Fruit fly (Drosophila melanogaster) whole organism, prepupa: Measurements from ENCODE around the gene Hasp.
A peak's percentile ranks its signal among the peaks of the same experiment; 100 is the strongest.

Experiments
- Blimp-1 ChIP-seq: fragments of 200-800 bp; sonication (Bioruptor generic); optimal IDR thresholded peaks from 3 replicates; lab custom pipeline; 2017; ENCODE audit warnings: missing biosample characterization, missing genetic modification characterization, mild to moderate bottlenecking, moderate library complexity, missing genetic modification reagents
- CG10669 ChIP-seq: fragments of 200-800 bp; sonication (Bioruptor generic); optimal IDR thresholded peaks from 3 replicates; lab custom pipeline; 2018; ENCODE audit warnings: missing biosample characterization, mild to moderate bottlenecking, missing genetic modification characterization, moderate library complexity
- CG11762 ChIP-seq: fragments of 200-800 bp; sonication (Bioruptor generic); optimal IDR thresholded peaks from 3 replicates; lab custom pipeline; 2016; ENCODE audit warnings: missing biosample characterization, missing genetic modification characterization; ENCODE audit not compliant: insufficient read depth
- CG11902 ChIP-seq: fragments of 200-800 bp; sonication (Bioruptor generic); optimal IDR thresholded peaks from 3 replicates; lab custom pipeline; 2016; ENCODE audit warnings: missing biosample characterization, missing genetic modification characterization
- CG15336 ChIP-seq: fragments of 200-800 bp; sonication (Bioruptor generic); IDR thresholded peaks from 2 replicates; pipeline ENCODE4 v1.3.6; 2022; ENCODE audit warnings: missing biosample characterization, missing genetic modification characterization
- CG1621 ChIP-seq: fragments of 200-800 bp; sonication (Bioruptor generic); optimal IDR thresholded peaks from 3 replicates; lab custom pipeline; 2018; ENCODE audit warnings: missing biosample characterization, mild to moderate bottlenecking, missing genetic modification characterization
- CG3032 ChIP-seq: fragments of 200-800 bp; optimal IDR thresholded peaks from 2 replicates; lab custom pipeline; 2019; ENCODE audit warnings: missing biosample characterization, mild to moderate bottlenecking, missing genetic modification characterization, moderate library complexity
- CG31627 ChIP-seq: fragments of 200-800 bp; sonication (Bioruptor generic); optimal IDR thresholded peaks from 3 replicates; lab custom pipeline; 2016; ENCODE audit warnings: missing biosample characterization, missing genetic modification characterization
- CG32006 ChIP-seq: fragments of 200-800 bp; sonication (Bioruptor generic); optimal IDR thresholded peaks from 3 replicates; lab custom pipeline; 2017; ENCODE audit warnings: missing biosample characterization, mild to moderate bottlenecking, missing genetic modification characterization
- CG34406 ChIP-seq: fragments of 200-800 bp; sonication (Bioruptor generic); optimal IDR thresholded peaks from 3 replicates; lab custom pipeline; 2016; ENCODE audit warnings: missing biosample characterization, missing genetic modification characterization
- CG3919 ChIP-seq: fragments of 200-800 bp; sonication (Bioruptor generic); optimal IDR thresholded peaks from 3 replicates; lab custom pipeline; 2016; ENCODE audit warnings: missing biosample characterization, missing genetic modification characterization
- CG4318 ChIP-seq: fragments of 200-800 bp; sonication (Bioruptor generic); optimal IDR thresholded peaks from 3 replicates; lab custom pipeline; 2017; ENCODE audit warnings: missing biosample characterization, mild to moderate bottlenecking, missing genetic modification characterization
- CG6163 ChIP-seq: fragments of 200-800 bp; sonication (Bioruptor generic); IDR thresholded peaks from 3 replicates; pipeline ENCODE4 v1.3.6; 2022; ENCODE audit warnings: missing biosample characterization, missing genetic modification characterization
- CG6792 ChIP-seq: fragments of 200-800 bp; sonication (Bioruptor generic); optimal IDR thresholded peaks from 3 replicates; lab custom pipeline; 2016; ENCODE audit warnings: missing biosample characterization, missing genetic modification characterization
- CG6808 ChIP-seq: fragments of 200-800 bp; sonication (Bioruptor generic); optimal IDR thresholded peaks from 3 replicates; lab custom pipeline; 2017; ENCODE audit warnings: missing biosample characterization, missing genetic modification characterization, mild to moderate bottlenecking, moderate library complexity, missing genetic modification reagents
- CG6854 ChIP-seq: fragments of 200-800 bp; sonication (Bioruptor generic); optimal IDR thresholded peaks from 2 replicates; lab custom pipeline; 2017; ENCODE audit warnings: missing biosample characterization, mild to moderate bottlenecking, missing genetic modification characterization
- CG7368 ChIP-seq: fragments of 200-800 bp; sonication (Bioruptor generic); optimal IDR thresholded peaks from 3 replicates; lab custom pipeline; 2016; ENCODE audit warnings: missing biosample characterization, missing genetic modification characterization
- CG8119 ChIP-seq: fragments of 200-800 bp; sonication (Bioruptor generic); IDR thresholded peaks from 3 replicates; pipeline ENCODE4 v1.3.6; 2022; ENCODE audit warnings: missing biosample characterization, missing genetic modification characterization
- CG8319 ChIP-seq: fragments of 200-800 bp; sonication (Bioruptor generic); optimal IDR thresholded peaks from 3 replicates; lab custom pipeline; 2016; ENCODE audit warnings: missing biosample characterization, missing genetic modification characterization
- CG8632 ChIP-seq: fragments of 200-800 bp; sonication (Bioruptor generic); optimal IDR thresholded peaks from 3 replicates; lab custom pipeline; 2016; ENCODE audit warnings: missing biosample characterization, missing genetic modification characterization
- CG9139 ChIP-seq: fragments of 200-800 bp; sonication (Bioruptor generic); optimal IDR thresholded peaks from 3 replicates; lab custom pipeline; 2017; ENCODE audit warnings: missing biosample characterization, mild to moderate bottlenecking, missing genetic modification characterization
- Eip75B ChIP-seq: fragments of 200-800 bp; sonication (Bioruptor generic); optimal IDR thresholded peaks from 3 replicates; lab custom pipeline; 2016; ENCODE audit warnings: missing biosample characterization, missing genetic modification characterization
- Eip78C ChIP-seq: fragments of 200-800 bp; sonication (Bioruptor generic); peaks from one replicate; lab custom pipeline; 2016; ENCODE audit warnings: missing biosample characterization, missing genetic modification characterization
- Eip93F ChIP-seq: fragments of 200-800 bp; sonication (Bioruptor generic); optimal IDR thresholded peaks from 2 replicates; lab custom pipeline; 2016; ENCODE audit warnings: missing biosample characterization, mild to moderate bottlenecking, missing genetic modification characterization
- Ets21C ChIP-seq: fragments of 200-800 bp; sonication (Bioruptor generic); optimal IDR thresholded peaks from 3 replicates; lab custom pipeline; 2016; ENCODE audit warnings: missing biosample characterization, missing genetic modification characterization
- Ets96B ChIP-seq: fragments of 200-800 bp; optimal IDR thresholded peaks from 2 replicates; lab custom pipeline; 2019; ENCODE audit warnings: missing biosample characterization, mild to moderate bottlenecking, missing genetic modification characterization, moderate library complexity
- Gug ChIP-seq: fragments of 200-800 bp; sonication (Bioruptor generic); IDR thresholded peaks from 2 replicates; pipeline ENCODE4 v1.3.6; 2022; ENCODE audit warnings: missing biosample characterization, missing genetic modification characterization
- Hr38 ChIP-seq: sonication (Bioruptor generic); optimal IDR thresholded peaks from 2 replicates; lab custom pipeline; 2016; ENCODE audit warnings: missing biosample characterization, missing genetic modification characterization
- Hr39 ChIP-seq: fragments of 200-800 bp; sonication (Bioruptor generic); optimal IDR thresholded peaks from 2 replicates; lab custom pipeline; 2016; ENCODE audit warnings: missing biosample characterization, missing genetic modification characterization
- Hr4 ChIP-seq: fragments of 200-800 bp; sonication (Bioruptor generic); optimal IDR thresholded peaks from 3 replicates; lab custom pipeline; 2016; ENCODE audit warnings: missing biosample characterization, missing genetic modification characterization
- Lpt ChIP-seq: fragments of 200-800 bp; sonication (Bioruptor generic); optimal IDR thresholded peaks from 3 replicates; lab custom pipeline; 2016; ENCODE audit warnings: missing biosample characterization, missing genetic modification characterization
- Met ChIP-seq: fragments of 200-800 bp; sonication (Bioruptor generic); optimal IDR thresholded peaks from 3 replicates; lab custom pipeline; 2016; ENCODE audit warnings: missing biosample characterization, missing genetic modification characterization
- OdsH ChIP-seq: fragments of 200-800 bp; sonication (Bioruptor generic); optimal IDR thresholded peaks from 3 replicates; lab custom pipeline; 2016; ENCODE audit warnings: missing biosample characterization, missing genetic modification characterization
- Sox102F ChIP-seq: fragments of 200-800 bp; sonication (Bioruptor generic); optimal IDR thresholded peaks from 2 replicates; lab custom pipeline; 2016; ENCODE audit warnings: missing biosample characterization, mild to moderate bottlenecking, missing genetic modification characterization
- Sox14 ChIP-seq: fragments of 200-800 bp; sonication (Bioruptor generic); optimal IDR thresholded peaks from 3 replicates; lab custom pipeline; 2016; ENCODE audit warnings: missing biosample characterization, missing genetic modification characterization
- Sox15 ChIP-seq: fragments of 200-800 bp; sonication (Bioruptor generic); optimal IDR thresholded peaks from 3 replicates; lab custom pipeline; 2016; ENCODE audit warnings: missing biosample characterization, missing genetic modification characterization
- achi ChIP-seq: fragments of 200-800 bp; sonication (Bioruptor generic); optimal IDR thresholded peaks from 3 replicates; lab custom pipeline; 2016; ENCODE audit warnings: missing biosample characterization, missing genetic modification characterization
- acj6 ChIP-seq: fragments of 200-800 bp; sonication (Bioruptor generic); optimal IDR thresholded peaks from 3 replicates; lab custom pipeline; 2016; ENCODE audit warnings: missing biosample characterization, missing genetic modification characterization
- cyc ChIP-seq: fragments of 200-800 bp; sonication (Bioruptor generic); optimal IDR thresholded peaks from 3 replicates; lab custom pipeline; 2016; ENCODE audit warnings: missing biosample characterization, missing genetic modification characterization
- dac ChIP-seq: fragments of 200-800 bp; sonication (Bioruptor generic); optimal IDR thresholded peaks from 2 replicates; lab custom pipeline; 2017; ENCODE audit warnings: missing biosample characterization, mild to moderate bottlenecking, missing genetic modification characterization
- dsx ChIP-seq: fragments of 200-800 bp; optimal IDR thresholded peaks from 3 replicates; lab custom pipeline; 2019; ENCODE audit warnings: missing biosample characterization, mild to moderate bottlenecking, missing genetic modification characterization, moderate library complexity; ENCODE audit not compliant: poor library complexity, severe bottlenecking
- eg ChIP-seq: fragments of 200-800 bp; sonication (Bioruptor generic); IDR thresholded peaks from 3 replicates; pipeline ENCODE4 v1.3.6; 2022; ENCODE audit warnings: missing biosample characterization, missing genetic modification characterization
- fd59A ChIP-seq: fragments of 200-800 bp; sonication (Bioruptor generic); optimal IDR thresholded peaks from 2 replicates; lab custom pipeline; 2017; ENCODE audit warnings: missing biosample characterization, mild to moderate bottlenecking, missing genetic modification characterization, missing genetic modification reagents
- fkh ChIP-seq: fragments of 200-800 bp; sonication (Bioruptor generic); optimal IDR thresholded peaks from 3 replicates; lab custom pipeline; 2017; ENCODE audit warnings: missing biosample characterization, mild to moderate bottlenecking, missing genetic modification characterization, moderate library complexity
- lz ChIP-seq: fragments of 200-800 bp; sonication (Bioruptor generic); optimal IDR thresholded peaks from 3 replicates; lab custom pipeline; 2016; ENCODE audit warnings: missing biosample characterization, missing genetic modification characterization
- net ChIP-seq: fragments of 200-800 bp; sonication (Bioruptor generic); optimal IDR thresholded peaks from 3 replicates; lab custom pipeline; 2016; ENCODE audit warnings: missing biosample characterization, missing genetic modification characterization
- pdm3 ChIP-seq: fragments of 200-800 bp; sonication (Bioruptor generic); optimal IDR thresholded peaks from 3 replicates; lab custom pipeline; 2016; ENCODE audit warnings: missing biosample characterization, missing genetic modification characterization
- salr ChIP-seq, 2 experiments: fragments of 200-800 bp; sonication (Bioruptor generic); optimal IDR thresholded peaks; 3 replicates each; lab custom pipeline; 2016 to 2018; ENCODE audit warnings: missing biosample characterization in 2 of 2, missing genetic modification characterization in 2 of 2, mild to moderate bottlenecking in 1 of 2
- spab ChIP-seq: fragments of 200-800 bp; sonication (Bioruptor generic); optimal IDR thresholded peaks from 2 replicates; lab custom pipeline; 2017; ENCODE audit warnings: missing biosample characterization, mild to moderate bottlenecking, missing genetic modification characterization, missing genetic modification reagents
- ss ChIP-seq, 2 experiments: fragments of 200-800 bp; sonication (Bioruptor generic); optimal IDR thresholded peaks; 2 replicates in 1 of 2; 3 replicates in 1 of 2; lab custom pipeline; 2017 to 2018; ENCODE audit warnings: mild to moderate bottlenecking in 2 of 2, missing biosample characterization in 2 of 2, missing genetic modification characterization in 2 of 2, moderate library complexity in 1 of 2
- svp ChIP-seq: fragments of 200-800 bp; sonication (Bioruptor generic); peaks from one replicate; lab custom pipeline; 2016; ENCODE audit warnings: missing biosample characterization, missing genetic modification characterization
- topi ChIP-seq: fragments of 200-800 bp; sonication (Bioruptor generic); optimal IDR thresholded peaks from 3 replicates; lab custom pipeline; 2016; ENCODE audit warnings: missing biosample characterization, missing genetic modification characterization

The Hasp gene

DNA sequence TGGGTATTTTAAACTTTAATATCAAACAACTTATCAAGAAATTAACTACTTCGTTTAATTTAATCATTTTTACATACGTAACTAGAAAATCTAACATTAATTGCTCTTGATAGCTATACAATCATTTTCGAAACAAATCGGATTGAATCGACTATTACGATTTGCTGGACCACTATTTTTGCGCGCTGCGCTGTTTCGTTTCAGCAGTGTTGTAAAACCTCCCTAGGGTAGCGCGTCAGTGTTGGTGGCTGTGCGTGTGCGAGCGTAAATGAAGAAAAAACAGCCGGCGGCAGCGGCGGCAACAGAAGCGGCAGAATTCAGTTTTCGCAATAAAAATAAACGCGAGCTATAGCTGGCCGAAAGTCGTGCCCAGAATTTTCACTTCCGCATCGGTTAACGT is 16.2 kb upstream of the Hasp start, which contains the start of gene CG33116:
CG33116 (plus strand) TSS at position 233 of the 400 bp plus-strand sequence.
- peak; percentile 77 for TF ChIP-seq dac (GFP tag; lab: Kevin White, UChicago)
- peak; percentile 70 for TF ChIP-seq fd59A (GFP tag; lab: Kevin White, UChicago)
- peak; percentile 90 for TF ChIP-seq svp (GFP tag; lab: Kevin White, UChicago)
- peak; percentile 70 for TF ChIP-seq spab
- TF ChIP-seq Eip93F (GFP tag; lab: Kevin White, UChicago), result peak; percentile 33
- TF ChIP-seq CG3032 (tag; lab: Kevin White, UChicago), result peak; percentile 77
- TF ChIP-seq pdm3 (GFP tag; lab: Kevin White, UChicago), result peak; percentile 87
- TF ChIP-seq Lpt (GFP tag; lab: Kevin White, UChicago), result peak; percentile 80
- peak; percentile 39 for TF ChIP-seq Blimp-1 (GFP tag; lab: Kevin White, UChicago)
- peak; percentile 57 for TF ChIP-seq CG11902
- peak; percentile 72 for TF ChIP-seq dsx (GFP tag; lab: Kevin White, UChicago)
- TF ChIP-seq eg (GFP tag; lab: Robert Waterston, UW), result peak; percentile 88
- TF ChIP-seq CG8119 (GFP tag; lab: Robert Waterston, UW), result peak; percentile 83
- peak; percentile 51 for TF ChIP-seq CG9139 (GFP tag; lab: Kevin White, UChicago)
- peak; percentile 64 for TF ChIP-seq Ets21C (GFP tag; lab: Kevin White, UChicago)
- TF ChIP-seq CG8319, result peak; percentile 60
- peak; percentile 86 for TF ChIP-seq net (GFP tag; lab: Kevin White, UChicago)
- TF ChIP-seq CG8632 (GFP tag; lab: Kevin White, UChicago), result peak; percentile 74
- TF ChIP-seq CG4318, result peak; percentile 75
- TF ChIP-seq CG6792 (GFP tag; lab: Kevin White, UChicago), result peak; percentile 79
- peak; percentile 71 for TF ChIP-seq CG6854 (GFP tag; lab: Kevin White, UChicago)
- peak; percentile 82 for TF ChIP-seq CG10669
- TF ChIP-seq CG6163, result peak; percentile 85
- peak; percentile 77 for TF ChIP-seq CG1621 (tag; lab: Kevin White, UChicago)
- peak; percentile 86 for TF ChIP-seq cyc (GFP tag; lab: Kevin White, UChicago)
- TF ChIP-seq CG7368 (GFP tag; lab: Kevin White, UChicago), result peak; percentile 77
- peak; percentile 74 for TF ChIP-seq Gug (GFP tag; lab: Robert Waterston, UW)
- TF ChIP-seq achi (GFP tag; lab: Kevin White, UChicago), result peak; percentile 85
- peak; percentile 92 for TF ChIP-seq CG3919
- TF ChIP-seq ss (GFP tag; optimal IDR thresholded peaks at IDR 0.05; lab: Kevin White, UChicago), result peak; percentile 56 to 75
- TF ChIP-seq lz (GFP tag; lab: Kevin White, UChicago), result peak; percentile 87
- TF ChIP-seq fkh (GFP tag; lab: Kevin White, UChicago), result peak; percentile 49
- TF ChIP-seq acj6, result peak; percentile 82
- TF ChIP-seq OdsH, result peak; percentile 88
- TF ChIP-seq CG34406 (GFP tag; lab: Kevin White, UChicago), result peak; percentile 75
- peak; percentile 64 to 84 for TF ChIP-seq salr (GFP tag; optimal IDR thresholded peaks at IDR 0.05; lab: Kevin White, UChicago)
- TF ChIP-seq Sox102F (GFP tag; lab: Kevin White, UChicago), result peak; percentile 88
- peak; percentile 76 for TF ChIP-seq CG6808 (GFP tag; lab: Kevin White, UChicago)
- TF ChIP-seq Eip75B, result peak; percentile 83
- peak; percentile 87 for TF ChIP-seq CG31627 (GFP tag; lab: Kevin White, UChicago)
- TF ChIP-seq Hr39, result peak; percentile 83
- peak; percentile 61 for TF ChIP-seq Sox15 (GFP tag; lab: Kevin White, UChicago)
- TF ChIP-seq CG32006 (GFP tag; lab: Kevin White, UChicago), result peak; percentile 91
- peak; percentile 96 for TF ChIP-seq Eip78C (GFP tag; lab: Kevin White, UChicago)
- TF ChIP-seq Ets96B (tag; lab: Kevin White, UChicago), result peak; percentile 73
- TF ChIP-seq CG11762 (GFP tag; lab: Kevin White, UChicago), result peak; percentile 72
- peak; percentile 3 for TF ChIP-seq Hr38 (GFP tag; lab: Kevin White, UChicago)
- peak; percentile 84 for TF ChIP-seq topi (GFP tag; lab: Kevin White, UChicago)
- peak; percentile 92 for TF ChIP-seq Hr4 (GFP tag; lab: Kevin White, UChicago)
- TF ChIP-seq Sox14 (GFP tag; lab: Kevin White, UChicago), result peak; percentile 87
- TF ChIP-seq CG15336, result peak; percentile 89
- peak; percentile 88 for TF ChIP-seq Met (GFP tag; lab: Kevin White, UChicago)
